Fruit fly (Drosophila melanogaster) whole organism, embryonic: ENCODE measurements around the gene Cdc23.

Experiments
- ATbp ChIP-seq: fragments of 200-800 bp; sonication (Bioruptor generic); optimal IDR thresholded peaks from 2 replicates; lab custom pipeline; 2017; ENCODE audit warnings: missing biosample characterization, mild to moderate bottlenecking, missing genetic modification characterization, missing genetic modification reagents
- Awh ChIP-seq: fragments of 200-800 bp; sonication (Bioruptor generic); IDR thresholded peaks from 2 replicates; pipeline ENCODE4, ENCODE4 v1.3.6; 2022; ENCODE audit warnings: missing biosample characterization, missing genetic modification characterization
- BEAF-32 ChIP-seq: fragments of 200-800 bp; sonication (Bioruptor generic); optimal IDR thresholded peaks from 3 replicates; lab custom pipeline; 2017; ENCODE audit warnings: missing biosample characterization, missing genetic modification characterization, mild to moderate bottlenecking, moderate library complexity, missing genetic modification reagents
- CG10209 ChIP-seq: fragments of 200-800 bp; sonication (Bioruptor generic); optimal IDR thresholded peaks from 3 replicates; lab custom pipeline; 2017; ENCODE audit warnings: missing biosample characterization, mild to moderate bottlenecking, missing genetic modification characterization, missing genetic modification reagents
- CG10431 ChIP-seq: fragments of 200-800 bp; sonication (Bioruptor generic); optimal IDR thresholded peaks from 3 replicates; lab custom pipeline; 2018; ENCODE audit warnings: missing biosample characterization, mild to moderate bottlenecking, missing genetic modification characterization
- CG11456 ChIP-seq: fragments of 200-800 bp; sonication (Bioruptor generic); IDR thresholded peaks from 3 replicates; pipeline ENCODE4 v1.3.6; 2022; ENCODE audit warnings: missing biosample characterization, missing genetic modification characterization
- CG11723 ChIP-seq: fragments of 200-800 bp; sonication (Bioruptor generic); optimal IDR thresholded peaks from 2 replicates; lab custom pipeline; 2017; ENCODE audit warnings: missing biosample characterization, mild to moderate bottlenecking, missing genetic modification characterization
- CG12155 ChIP-seq: fragments of 200-800 bp; sonication (Bioruptor generic); optimal IDR thresholded peaks from 3 replicates; lab custom pipeline; 2016; ENCODE audit warnings: missing biosample characterization, missing genetic modification characterization
- CG13287 ChIP-seq: fragments of 200-800 bp; sonication (Bioruptor generic); IDR thresholded peaks from 2 replicates; pipeline ENCODE4 v1.3.6; 2022; ENCODE audit warnings: missing biosample characterization, missing genetic modification characterization; ENCODE audit not compliant: partially characterized antibody
- CG13894 ChIP-seq: fragments of 200-800 bp; sonication (Bioruptor generic); optimal IDR thresholded peaks from 3 replicates; lab custom pipeline; 2018; ENCODE audit warnings: missing biosample characterization, mild to moderate bottlenecking, missing genetic modification characterization, moderate library complexity
- CG14050 ChIP-seq: fragments of 200-800 bp; sonication (Bioruptor generic); IDR thresholded peaks from 3 replicates; pipeline ENCODE4 v1.3.6; 2022; ENCODE audit warnings: missing biosample characterization, missing genetic modification characterization
- CG15514 ChIP-seq: fragments of 200-800 bp; sonication (Bioruptor generic); optimal IDR thresholded peaks from 3 replicates; lab custom pipeline; 2017; ENCODE audit warnings: missing biosample characterization, missing genetic modification characterization, mild to moderate bottlenecking, moderate library complexity, missing genetic modification reagents
- CG17328 ChIP-seq: fragments of 200-800 bp; sonication (Bioruptor generic); IDR thresholded peaks from 2 replicates; pipeline ENCODE4 v1.3.6; 2022; ENCODE audit warnings: missing biosample characterization, missing genetic modification characterization
- CG17359 ChIP-seq: fragments of 200-800 bp; sonication (Bioruptor generic); optimal IDR thresholded peaks from 3 replicates; lab custom pipeline; 2018; ENCODE audit warnings: missing biosample characterization, mild to moderate bottlenecking, missing genetic modification characterization, moderate library complexity
- CG18619 ChIP-seq: fragments of 200-800 bp; sonication (Bioruptor generic); optimal IDR thresholded peaks from 3 replicates; lab custom pipeline; 2017; ENCODE audit warnings: missing biosample characterization, mild to moderate bottlenecking, missing genetic modification characterization
- CG2199 ChIP-seq: fragments of 200-800 bp; sonication (Bioruptor generic); IDR thresholded peaks from 3 replicates; pipeline ENCODE4 v1.3.6; 2022; ENCODE audit warnings: missing biosample characterization, missing genetic modification characterization
- CG2712 ChIP-seq: fragments of 200-800 bp; optimal IDR thresholded peaks from 3 replicates; lab custom pipeline; 2019; ENCODE audit warnings: missing biosample characterization, mild to moderate bottlenecking, missing genetic modification characterization, moderate library complexity
- CG3847 ChIP-seq: fragments of 200-800 bp; sonication (Bioruptor generic); IDR thresholded peaks from 2 replicates; pipeline ENCODE4 v1.3.6; 2022; ENCODE audit warnings: missing biosample characterization, missing genetic modification characterization
- CG5180 ChIP-seq: fragments of 200-800 bp; sonication (Bioruptor generic); optimal IDR thresholded peaks from 3 replicates; lab custom pipeline; 2017; ENCODE audit warnings: missing biosample characterization, missing genetic modification characterization, mild to moderate bottlenecking, moderate library complexity, missing genetic modification reagents
- CG6175 ChIP-seq: fragments of 200-800 bp; sonication (Bioruptor generic); IDR thresholded peaks from 3 replicates; pipeline ENCODE4 v1.3.6; 2022; ENCODE audit warnings: missing biosample characterization, missing genetic modification characterization
- CG8290 ChIP-seq, 3 experiments: fragments of 200-800 bp; sonication (Bioruptor generic); optimal IDR thresholded peaks; 2 replicates each; lab custom pipeline; 2016 to 2019; ENCODE audit warnings: missing biosample characterization in 3 of 3, missing genetic modification characterization in 3 of 3, mild to moderate bottlenecking in 2 of 3, moderate library complexity in 1 of 3
- CG8765 ChIP-seq: fragments of 200-800 bp; sonication (Bioruptor generic); IDR thresholded peaks from 2 replicates; pipeline ENCODE4 v1.3.6; 2022; ENCODE audit warnings: missing biosample characterization, missing genetic modification characterization
- CHES-1-like ChIP-seq: fragments of 200-800 bp; sonication (Bioruptor generic); optimal IDR thresholded peaks from 2 replicates; lab custom pipeline; 2016; ENCODE audit warnings: missing biosample characterization, missing genetic modification characterization
- CTCF ChIP-seq: fragments of 200-800 bp; sonication (Bioruptor generic); optimal IDR thresholded peaks from 2 replicates; lab custom pipeline; 2017; ENCODE audit warnings: missing biosample characterization, mild to moderate bottlenecking, missing genetic modification characterization, moderate library complexity
- Deaf1 ChIP-seq: fragments of 200-800 bp; optimal IDR thresholded peaks from 3 replicates; lab custom pipeline; 2019; ENCODE audit warnings: missing biosample characterization, mild to moderate bottlenecking, missing genetic modification characterization, moderate library complexity
- Doc3 ChIP-seq: fragments of 200-800 bp; sonication (Bioruptor generic); IDR thresholded peaks from 3 replicates; pipeline ENCODE4 v1.3.6; 2022; ENCODE audit warnings: missing biosample characterization, missing genetic modification characterization; ENCODE audit not compliant: partially characterized antibody
- Dp ChIP-seq: fragments of 200-800 bp; sonication (Bioruptor generic); optimal IDR thresholded peaks from 2 replicates; lab custom pipeline; 2018; ENCODE audit warnings: missing biosample characterization, mild to moderate bottlenecking, missing genetic modification characterization, moderate library complexity
- Dref ChIP-seq: fragments of 200-800 bp; sonication (Bioruptor generic); IDR thresholded peaks from 2 replicates; pipeline ENCODE4 v1.3.6; 2022; ENCODE audit warnings: missing biosample characterization, missing genetic modification characterization
- E2f2 ChIP-seq: fragments of 200-800 bp; sonication (Bioruptor generic); IDR thresholded peaks from 2 replicates; pipeline ENCODE4 v1.3.6; 2022; ENCODE audit warnings: missing biosample characterization, missing genetic modification characterization
- Ets65A ChIP-seq: fragments of 200-800 bp; sonication (Bioruptor generic); peaks from one replicate; lab custom pipeline; 2016; ENCODE audit warnings: missing biosample characterization, missing genetic modification characterization
- Hey ChIP-seq: fragments of 200-800 bp; sonication (Bioruptor generic); optimal IDR thresholded peaks from 3 replicates; lab custom pipeline; 2018; ENCODE audit warnings: missing biosample characterization, mild to moderate bottlenecking, missing genetic modification characterization
- Kr ChIP-seq: fragments of 200-800 bp; sonication (Bioruptor generic); optimal IDR thresholded peaks from 2 replicates; lab custom pipeline; 2017; ENCODE audit warnings: missing biosample characterization, mild to moderate bottlenecking, missing genetic modification characterization
- Med ChIP-seq: fragments of 200-800 bp; sonication (Bioruptor generic); peaks from one replicate; lab custom pipeline; 2016; ENCODE audit warnings: missing biosample characterization, missing genetic modification characterization, mild to moderate bottlenecking, inconsistent platforms, moderate library complexity
- Mes4 ChIP-seq: fragments of 200-800 bp; sonication (Bioruptor generic); optimal IDR thresholded peaks from 2 replicates; lab custom pipeline; 2016; ENCODE audit warnings: missing biosample characterization, missing genetic modification characterization
- Sox102F ChIP-seq: fragments of 200-800 bp; sonication (Bioruptor generic); optimal IDR thresholded peaks from 2 replicates; lab custom pipeline; 2018; ENCODE audit warnings: missing biosample characterization, mild to moderate bottlenecking, missing genetic modification characterization, moderate library complexity
- Sry-δ ChIP-seq: fragments of 200-800 bp; sonication (Bioruptor generic); optimal IDR thresholded peaks from 2 replicates; lab custom pipeline; 2016; ENCODE audit warnings: missing biosample characterization, missing genetic modification characterization
- bab2 ChIP-seq: fragments of 200-800 bp; sonication (Bioruptor generic); optimal IDR thresholded peaks from 2 replicates; lab custom pipeline; 2016; ENCODE audit warnings: missing biosample characterization, missing genetic modification characterization
- bsh ChIP-seq, 2 experiments: fragments of 200-800 bp; sonication (Bioruptor generic); optimal IDR thresholded peaks; 2 replicates each; lab custom pipeline; 2017 to 2018; ENCODE audit warnings: mild to moderate bottlenecking in 2 of 2, missing biosample characterization in 2 of 2, missing genetic modification characterization in 2 of 2, moderate library complexity in 1 of 2
- chinmo ChIP-seq: fragments of 200-800 bp; sonication (Bioruptor generic); IDR thresholded peaks from 4 replicates; pipeline ENCODE4 v1.3.6; 2022; ENCODE audit warnings: missing biosample characterization, missing genetic modification characterization; ENCODE audit not compliant: partially characterized antibody
- ewg ChIP-seq: fragments of 200-800 bp; sonication (Bioruptor generic); optimal IDR thresholded peaks from 3 replicates; lab custom pipeline; 2017; ENCODE audit warnings: mild to moderate bottlenecking, missing biosample characterization, missing genetic modification reagents, missing genetic modification characterization
- fd96Cb ChIP-seq: fragments of 200-800 bp; sonication (Bioruptor generic); optimal IDR thresholded peaks from 2 replicates; lab custom pipeline; 2018; ENCODE audit warnings: missing biosample characterization, mild to moderate bottlenecking, missing genetic modification characterization, moderate library complexity
- ham ChIP-seq: fragments of 200-800 bp; sonication (Bioruptor generic); IDR thresholded peaks from 2 replicates; pipeline ENCODE4 v1.3.6; 2022; ENCODE audit warnings: missing biosample characterization, missing genetic modification characterization
- hth ChIP-seq: fragments of >200 bp; optimal IDR thresholded peaks from 2 replicates; lab custom pipeline; 2017; ENCODE audit warnings: inconsistent platforms
- klu ChIP-seq: fragments of 200-800 bp; sonication (Bioruptor generic); IDR thresholded peaks from 2 replicates; pipeline ENCODE4 v1.3.6; 2022; ENCODE audit warnings: missing biosample characterization, missing genetic modification characterization
- org-1 ChIP-seq: fragments of 200-800 bp; sonication (Bioruptor generic); optimal IDR thresholded peaks from 2 replicates; lab custom pipeline; 2017; ENCODE audit warnings: missing biosample characterization, missing genetic modification characterization
- phol ChIP-seq: fragments of 200-800 bp; sonication (Bioruptor generic); optimal IDR thresholded peaks from 3 replicates; lab custom pipeline; 2018; ENCODE audit warnings: missing biosample characterization, mild to moderate bottlenecking, missing genetic modification characterization, moderate library complexity
- pzg ChIP-seq: fragments of 200-800 bp; sonication (Bioruptor generic); optimal IDR thresholded peaks from 3 replicates; lab custom pipeline; 2018; ENCODE audit warnings: missing biosample characterization, mild to moderate bottlenecking, missing genetic modification characterization, moderate library complexity
- scrt ChIP-seq: fragments of 200-800 bp; sonication (Bioruptor generic); optimal IDR thresholded peaks from 2 replicates; lab custom pipeline; 2018; ENCODE audit warnings: missing biosample characterization, mild to moderate bottlenecking, missing genetic modification characterization, moderate library complexity
- twi ChIP-seq: fragments of 200-800 bp; optimal IDR thresholded peaks from 2 replicates; lab custom pipeline; 2019; ENCODE audit warnings: missing biosample characterization, mild to moderate bottlenecking, missing genetic modification characterization, moderate library complexity
- vfl ChIP-seq: fragments of 200-800 bp; sonication (Bioruptor generic); optimal IDR thresholded peaks from 2 replicates; lab custom pipeline; 2016; ENCODE audit warnings: missing biosample characterization, missing genetic modification characterization

Gene Cdc23

dm6 chr2L:20425854-20426396 is 33.2 kb upstream of the Cdc23 start, which contains the start of gene CG31688:
CG31688 (plus strand) TSS chr2L:20426199.
- TF ChIP-seq fd96Cb (tag; lab: Kevin White, UChicago), result no peak
- peak; percentile 22 for TF ChIP-seq Sry-δ (GFP tag; lab: Kevin White, UChicago)
- TF ChIP-seq Hey (tag; lab: Kevin White, UChicago), result no peak
- TF ChIP-seq pzg, result peak; percentile 60
- TF ChIP-seq hth (lab: Kevin White, UChicago), result no peak
- TF ChIP-seq CG17359 (tag; lab: Kevin White, UChicago), result no peak
- TF ChIP-seq CG10209 (GFP tag; lab: Kevin White, UChicago), result no peak
- TF ChIP-seq org-1 (GFP tag; lab: Kevin White, UChicago), result no peak
- peak; percentile 99 for TF ChIP-seq CG12155 (GFP tag; lab: Kevin White, UChicago)
- peak; percentile 32 for TF ChIP-seq phol (tag; lab: Kevin White, UChicago)
- peak; percentile 59 for TF ChIP-seq Med (GFP tag; lab: Kevin White, UChicago)
- peak; percentile 72 for TF ChIP-seq E2f2 (GFP tag; lab: Robert Waterston, UW)
- no peak for TF ChIP-seq CG18619 (GFP tag; lab: Kevin White, UChicago)
- no peak for TF ChIP-seq twi (tag; lab: Kevin White, UChicago)
- TF ChIP-seq CG6175 (GFP tag; lab: Robert Waterston, UW), result no peak
- 0 out of 4 replicates have a peak, but pooled peaks have one; percentile 61 for TF ChIP-seq chinmo (GFP tag; lab: Robert Waterston, UW)
- no peak for TF ChIP-seq CG2199 (GFP tag; lab: Robert Waterston, UW)
- TF ChIP-seq CG13287 (GFP tag; lab: Robert Waterston, UW), result peak; percentile 13; the same call in 1 of the 2 replicates
- 0 out of 2 replicates have a peak, but pooled peaks have one; percentile 28 for TF ChIP-seq CG17328 (GFP tag; lab: Robert Waterston, UW)
- peak; percentile 15 for TF ChIP-seq BEAF-32 (GFP tag; lab: Kevin White, UChicago)
- TF ChIP-seq CG5180 (GFP tag; lab: Kevin White, UChicago), result peak; percentile 18
- TF ChIP-seq CG8765 (GFP tag; lab: Robert Waterston, UW), result no peak
- peak; percentile 97 for TF ChIP-seq CG2712 (tag; lab: Kevin White, UChicago)
- peak; percentile 67 for TF ChIP-seq Ets65A (GFP tag; lab: Kevin White, UChicago)
- no peak for TF ChIP-seq Kr (GFP tag; lab: Kevin White, UChicago)
- peak; percentile 91 for TF ChIP-seq CTCF (GFP tag; lab: Kevin White, UChicago)
- no peak for TF ChIP-seq Mes4 (GFP tag; lab: Kevin White, UChicago)
- no peak for TF ChIP-seq klu (GFP tag; lab: Robert Waterston, UW)
- TF ChIP-seq ATbp, result no peak
- TF ChIP-seq scrt, result peak; percentile 10
- TF ChIP-seq CG13894, result peak; percentile 72
- TF ChIP-seq CHES-1-like (GFP tag; lab: Kevin White, UChicago), result no peak
- TF ChIP-seq bab2, result no peak
- peak; percentile 72 for TF ChIP-seq Deaf1 (tag; lab: Kevin White, UChicago)
- TF ChIP-seq Doc3, result no peak
- no peak for TF ChIP-seq Awh
- no peak for TF ChIP-seq Sox102F
- TF ChIP-seq CG3847 (GFP tag; lab: Robert Waterston, UW), result no peak
- TF ChIP-seq ham (GFP tag; lab: Robert Waterston, UW), result no peak
- peak; percentile 39 for TF ChIP-seq Dref (GFP tag; lab: Robert Waterston, UW)
- TF ChIP-seq CG11723, result no peak
- TF ChIP-seq CG11456 (GFP tag; lab: Robert Waterston, UW), result 0 out of 3 replicates have a peak, but pooled peaks have one; percentile 18
- no peak for TF ChIP-seq bsh (GFP tag; optimal IDR thresholded peaks at IDR 0.05; lab: Kevin White, UChicago)
- TF ChIP-seq CG8290 (GFP tag; optimal IDR thresholded peaks at IDR 0.05; lab: Kevin White, UChicago), result no peak
- TF ChIP-seq CG8290 (tag; optimal IDR thresholded peaks at IDR 0.05; lab: Kevin White, UChicago), result peak in 1 of 2 experiments; percentile 13
- TF ChIP-seq CG14050 (GFP tag; lab: Robert Waterston, UW), result no peak
- TF ChIP-seq ewg (GFP tag; lab: Kevin White, UChicago), result peak; percentile 100
- TF ChIP-seq CG10431 (GFP tag; lab: Kevin White, UChicago), result no peak
- TF ChIP-seq CG15514 (GFP tag; lab: Kevin White, UChicago), result peak; percentile 84
- TF ChIP-seq vfl (GFP tag; lab: Kevin White, UChicago), result no peak
- TF ChIP-seq Dp (GFP tag; lab: Kevin White, UChicago), result peak; percentile 64
